Fruit fly (Drosophila melanogaster): ENCODE measurements around the gene cv-c.

- peak; percentile 21 for TF ChIP-seq CG7368 (GFP tag; optimal IDR thresholded peaks at IDR 0.05)
- TF ChIP-seq Gug (GFP tag; IDR thresholded peaks at IDR 0.05): peak; percentile 78
- peak; percentile 41 for TF ChIP-seq Met (GFP tag; optimal IDR thresholded peaks at IDR 0.05)
- TF ChIP-seq Sox14 (GFP tag; optimal IDR thresholded peaks at IDR 0.05): peak; percentile 77
- peak; percentile 55 for TF ChIP-seq svp (GFP tag)
- TF ChIP-seq CG11294 (GFP tag; IDR thresholded peaks at IDR 0.05): peak; percentile 68
Observed at dm6 chr3R:14470630-14471029, 10.9 kb downstream of the cv-c start.

All from whole organism, prepupa.